Worm (Caenorhabditis elegans): ENCODE measurements around the gene D1022.9.
A peak's percentile ranks its signal among the peaks of the same experiment; 100 is the strongest.

The D1022.9 gene

DNA sequence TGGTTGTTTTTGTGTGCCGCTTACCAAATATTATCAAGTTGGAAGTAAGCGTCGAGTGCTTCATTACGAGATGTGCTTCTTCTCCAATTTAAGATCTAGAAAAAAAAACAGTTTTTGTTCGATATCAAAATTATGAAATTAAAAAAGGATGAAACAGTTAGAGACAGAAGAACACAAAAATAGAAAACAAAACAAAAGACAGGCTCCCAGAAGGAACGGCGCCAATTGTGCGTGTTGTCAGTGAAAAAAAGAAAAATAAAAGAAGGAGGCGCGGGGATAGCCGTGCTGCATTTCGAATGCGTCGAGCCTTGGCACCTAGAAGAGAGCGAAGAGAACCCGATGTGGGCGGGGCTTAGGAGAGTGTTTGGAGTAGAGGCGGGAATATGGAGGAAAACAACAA lies 24.0 kb downstream of the D1022.9 start, which contains the start of gene sro-1:
TSS of gene sro-1 (minus strand) at position 101 of the 400 bp plus-strand sequence.
- TF ChIP-seq hpl-2 (GFP tag; optimal IDR thresholded peaks at IDR 0.05): no peak

DNA sequence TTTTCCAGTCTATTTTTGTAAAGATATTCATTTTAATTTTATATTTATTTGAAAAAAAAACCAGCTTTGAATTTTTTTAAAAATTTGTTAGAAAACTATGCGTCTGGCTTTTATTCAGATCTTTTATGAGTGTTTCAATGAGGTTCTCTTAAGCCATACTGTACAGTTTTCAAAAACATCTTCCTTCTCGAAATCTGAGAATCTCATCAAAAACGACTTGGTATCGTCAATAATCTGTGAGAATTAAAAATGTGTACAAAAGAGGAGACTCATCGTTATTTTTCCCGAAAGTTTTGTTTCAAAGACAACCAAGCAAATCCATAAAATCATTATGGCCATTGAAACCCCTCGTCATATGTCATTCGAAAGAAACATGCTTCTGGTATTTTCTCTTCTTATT lies 30.3 kb downstream of the D1022.9 start, which contains the start of gene D1022.2:
TSS of gene D1022.2 (plus strand) at position 301 of the 400 bp plus-strand sequence.
- TF ChIP-seq nhr-85 (tag): no peak
- TF ChIP-seq unc-62 (GFP tag; optimal IDR thresholded peaks at IDR 0.05): no peak
- TF ChIP-seq dsc-1 (tag; optimal IDR thresholded peaks at IDR 0.05): no peak
- no peak for TF ChIP-seq mab-9 (GFP tag; IDR thresholded peaks at IDR 0.05)
- TF ChIP-seq ztf-11 (tag; optimal IDR thresholded peaks at IDR 0.05): no peak
- no peak for TF ChIP-seq zip-4 (GFP tag; optimal IDR thresholded peaks at IDR 0.05)
- no peak for TF ChIP-seq blmp-1 (tag; optimal IDR thresholded peaks at IDR 0.05)
- TF ChIP-seq Y116A8C.19 (tag; optimal IDR thresholded peaks at IDR 0.05; ENCODE audit: borderline replicate concordance): no peak
- TF ChIP-seq pag-3 (tag; optimal IDR thresholded peaks at IDR 0.05; ENCODE audit: borderline replicate concordance, insufficient read depth): no peak
- no peak for TF ChIP-seq aha-1 (tag; optimal IDR thresholded peaks at IDR 0.05)

DNA sequence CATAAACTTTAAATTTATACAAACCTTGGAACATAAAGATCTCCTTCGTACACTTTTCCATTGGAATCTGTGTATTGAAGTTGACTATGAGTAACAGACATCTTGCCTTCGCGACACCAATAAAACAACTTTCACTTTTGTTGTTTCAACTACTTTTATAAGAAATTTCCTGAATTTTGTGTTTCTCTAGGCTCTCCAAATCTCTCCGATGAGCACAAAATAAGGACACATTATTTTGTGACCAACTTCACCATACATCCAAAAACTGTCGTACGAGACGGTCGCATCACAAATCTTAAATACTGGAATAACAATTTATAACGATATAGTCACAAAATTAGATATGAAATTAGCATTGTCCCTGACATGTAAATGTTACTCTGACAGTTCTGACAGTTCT lies 30.8 kb downstream of the D1022.9 start, which contains the start of gene D1022.5:
TSS of gene D1022.5 (minus strand) at position 101 of the 400 bp plus-strand sequence.
- no peak for TF ChIP-seq nhr-237 (tag; optimal IDR thresholded peaks at IDR 0.05)
- TF ChIP-seq nhr-20 (tag; optimal IDR thresholded peaks at IDR 0.05): no peak
- TF ChIP-seq nhr-71 (tag; optimal IDR thresholded peaks at IDR 0.05): no peak
- peak; percentile 0 for TF ChIP-seq nhr-85 (tag)
- TF ChIP-seq hlh-17 (GFP tag; optimal IDR thresholded peaks at IDR 0.05; ENCODE audit: borderline replicate concordance): no peak
- TF ChIP-seq nhr-19 (GFP tag; conservative IDR thresholded peaks at IDR 0.05): no peak

DNA sequence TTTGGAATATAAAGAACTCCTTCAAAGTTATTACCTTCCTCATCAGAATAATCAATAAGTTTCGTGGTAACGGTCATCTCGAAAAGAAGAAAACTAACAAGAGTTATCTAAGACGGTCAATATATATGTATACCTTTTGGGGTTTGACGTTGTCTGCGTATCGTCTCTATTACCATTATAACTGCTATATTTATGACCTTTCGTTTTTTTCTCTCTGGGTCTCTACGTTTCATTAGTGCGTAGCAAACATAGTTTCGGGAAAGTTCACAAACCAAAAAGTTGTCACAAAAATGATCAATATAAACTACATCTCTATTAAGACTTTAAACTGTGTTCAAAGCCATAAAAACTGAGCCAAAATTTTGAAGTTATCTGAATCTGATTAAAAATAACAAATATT lies 32.3 kb downstream of the D1022.9 start, which contains the start of gene D1022.4:
TSS of gene D1022.4 (minus strand) at position 83 of the 400 bp plus-strand sequence.
- TF ChIP-seq elt-3 (tag; optimal IDR thresholded peaks at IDR 0.05): peak in 2 of 6 experiments; percentile 10 to 13
- TF ChIP-seq nhr-20 (tag; optimal IDR thresholded peaks at IDR 0.05): peak; percentile 33
- no peak for TF ChIP-seq efl-1 (optimal IDR thresholded peaks at IDR 0.05)
- peak in 1 of 2 experiments; percentile 3 for TF ChIP-seq efl-1 (GFP tag; optimal IDR thresholded peaks at IDR 0.05 in 1 of 2)
- TF ChIP-seq ces-1 (GFP tag; optimal IDR thresholded peaks at IDR 0.05): no peak
- TF ChIP-seq lsy-2 (tag; optimal IDR thresholded peaks at IDR 0.05): peak in 1 of 2 experiments; percentile 20
- no peak for TF ChIP-seq zag-1 (tag; optimal IDR thresholded peaks at IDR 0.05)
- no peak for TF ChIP-seq unc-98 (GFP tag; IDR thresholded peaks at IDR 0.05)
- TF ChIP-seq lin-14 (GFP tag; optimal IDR thresholded peaks at IDR 0.05): peak; percentile 47
- TF ChIP-seq lin-35 (GFP tag; optimal IDR thresholded peaks at IDR 0.05): peak in 1 of 2 experiments; percentile 49
- no peak for TF ChIP-seq nhr-47 (tag; optimal IDR thresholded peaks at IDR 0.05)
- TF ChIP-seq blmp-1 (tag; optimal IDR thresholded peaks at IDR 0.05): peak; percentile 78
- TF ChIP-seq nhr-85 (tag): peak; percentile 60
- no peak for TF ChIP-seq dpl-1 (GFP tag; optimal IDR thresholded peaks at IDR 0.05)
- no peak for TF ChIP-seq nhr-28 (tag; optimal IDR thresholded peaks at IDR 0.05)

DNA sequence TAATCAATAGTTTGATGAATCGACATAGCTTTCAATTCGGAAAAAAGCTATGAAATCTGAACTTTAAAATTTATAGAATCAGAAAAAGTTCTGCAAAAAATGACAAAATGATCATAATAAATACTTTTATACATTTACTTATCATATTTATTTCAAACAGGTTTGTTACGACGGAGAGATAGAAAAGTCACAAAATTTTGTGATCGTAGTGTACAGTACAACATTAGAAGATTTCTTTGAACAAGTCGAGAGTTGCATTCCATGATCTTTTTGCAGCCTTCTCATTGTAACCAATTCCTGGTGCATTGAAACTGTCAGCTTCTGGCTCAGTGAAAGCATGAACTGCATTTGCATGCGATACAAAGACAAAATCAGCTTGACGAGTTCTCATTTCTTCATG lies 33.3 kb downstream of the D1022.9 start, which contains the start of gene D1022.3:
TSS of gene D1022.3 (minus strand) at position 101 of the 400 bp plus-strand sequence.
- TF ChIP-seq fos-1 (tag; optimal IDR thresholded peaks at IDR 0.05) (no peak), sup-37 (GFP tag; optimal IDR thresholded peaks at IDR 0.05) (no peak), nhr-76 (tag; optimal IDR thresholded peaks at IDR 0.05) (no peak), nhr-19 (GFP tag; conservative IDR thresholded peaks at IDR 0.05) (no peak), lin-15B (tag; optimal IDR thresholded peaks at IDR 0.05) (no peak), nhr-237 (tag; optimal IDR thresholded peaks at IDR 0.05) (no peak), dsc-1 (tag; optimal IDR thresholded peaks at IDR 0.05) (no peak), pag-3 (tag; optimal IDR thresholded peaks at IDR 0.05; ENCODE audit: borderline replicate concordance, insufficient read depth) (no peak), sox-4 (tag; optimal IDR thresholded peaks at IDR 0.05) (no peak), C16A3.4 (tag; optimal IDR thresholded peaks at IDR 0.05) (no peak), unc-30 (tag; optimal IDR thresholded peaks at IDR 0.05) (no peak), pax-3 (tag; optimal IDR thresholded peaks at IDR 0.05) (no peak), ama-1 (optimal IDR thresholded peaks at IDR 0.05) (no peak), lin-35 (GFP tag; optimal IDR thresholded peaks at IDR 0.05) (no peak), tbx-2 (tag; optimal IDR thresholded peaks at IDR 0.05) (no peak)

Measured in whole organism, L1 larva.